Worm (Caenorhabditis elegans): ENCODE data around the gene rgl-1.

Gene rgl-1

ce11 chrX:3202350-3202749 is 17.8 kb downstream of the rgl-1 start:
- no peak for TF ChIP-seq daf-8 (GFP tag; IDR thresholded peaks at IDR 0.05)
- TF ChIP-seq arid-1 (GFP tag; conservative IDR thresholded peaks at IDR 0.05) = no peak
- no peak for TF ChIP-seq Y5F2A.4 (GFP tag; optimal IDR thresholded peaks at IDR 0.05)
- TF ChIP-seq madf-9 (GFP tag; conservative IDR thresholded peaks at IDR 0.05) = no peak

ce11 chrX:3199249-3199648 is 20.9 kb downstream of the rgl-1 start, which contains the start of gene fax-1:
Gene fax-1, minus strand, starts transcription at chrX:3199349.
- TF ChIP-seq nhr-11 (tag; optimal IDR thresholded peaks at IDR 0.05) (no peak), Y5F2A.4 (GFP tag; optimal IDR thresholded peaks at IDR 0.05) (no peak), duxl-1 (tag; optimal IDR thresholded peaks at IDR 0.05; ENCODE audit: poor library complexity) (no peak), unc-130 (GFP tag; optimal IDR thresholded peaks at IDR 0.05) (no peak), gei-8 (GFP tag; optimal IDR thresholded peaks at IDR 0.05) (no peak), saeg-2 (GFP tag; IDR thresholded peaks at IDR 0.05) (no peak), nhr-25 (tag; optimal IDR thresholded peaks at IDR 0.05; ENCODE audit: borderline replicate concordance, insufficient read depth) (no peak), lsy-2 (tag; optimal IDR thresholded peaks at IDR 0.05) (no peak), nhr-28 (tag; optimal IDR thresholded peaks at IDR 0.05) (no peak), arid-1 (GFP tag; conservative IDR thresholded peaks at IDR 0.05) (no peak)

ce11 chrX:3197319-3197718 is 22.8 kb downstream of the rgl-1 start:
- TF ChIP-seq aha-1 (tag) = peak; percentile 69
- TF ChIP-seq spr-3 (GFP tag; optimal IDR thresholded peaks at IDR 0.05) = no peak

ce11 chrX:3191353-3192065 is 28.7 kb downstream of the rgl-1 start:
- 0 out of 2 replicates have a peak, but pooled peaks have one; percentile 11 for TF ChIP-seq ctbp-1 (GFP tag; IDR thresholded peaks at IDR 0.05)
- TF ChIP-seq ZK546.5 (tag; optimal IDR thresholded peaks at IDR 0.05) = no peak
- TF ChIP-seq dmd-9 (GFP tag; IDR thresholded peaks at IDR 0.05) = no peak
- peak; percentile 46 for TF ChIP-seq ces-1 (GFP tag; optimal IDR thresholded peaks at IDR 0.05)
- TF ChIP-seq nhr-102 (tag; optimal IDR thresholded peaks at IDR 0.05) = no peak
- TF ChIP-seq unc-62 (GFP tag; optimal IDR thresholded peaks at IDR 0.05 in 1 of 2) = peak in 1 of 2 experiments; percentile 30
- TF ChIP-seq unc-62 (tag; optimal IDR thresholded peaks at IDR 0.05) = no peak
- TF ChIP-seq set-16 (GFP tag; IDR thresholded peaks at IDR 0.05) = no peak
- no peak for TF ChIP-seq lsy-2 (tag; optimal IDR thresholded peaks at IDR 0.05)
- no peak for TF ChIP-seq F49E8.2 (tag; optimal IDR thresholded peaks at IDR 0.05; ENCODE audit: borderline replicate concordance)
- TF ChIP-seq ztf-11 (tag; optimal IDR thresholded peaks at IDR 0.05) = no peak

ce11 chrX:3190193-3190592 is 30.0 kb downstream of the rgl-1 start:
- no peak for TF ChIP-seq ceh-32 (tag; optimal IDR thresholded peaks at IDR 0.05; ENCODE audit: poor library complexity)
- no peak for TF ChIP-seq madf-5 (GFP tag; IDR thresholded peaks at IDR 0.05)
- no peak for TF ChIP-seq nhr-10 (tag; optimal IDR thresholded peaks at IDR 0.05)
- no peak for TF ChIP-seq mxl-3 (GFP tag; optimal IDR thresholded peaks at IDR 0.05)
- TF ChIP-seq unc-62 (GFP tag; optimal IDR thresholded peaks at IDR 0.05 in 1 of 2) = peak in 1 of 2 experiments; percentile 9
- no peak for TF ChIP-seq unc-62 (tag; optimal IDR thresholded peaks at IDR 0.05)
- TF ChIP-seq daf-12 (tag; optimal IDR thresholded peaks at IDR 0.05) = no peak
- no peak for TF ChIP-seq D1046.2 (GFP tag; IDR thresholded peaks at IDR 0.05)
- TF ChIP-seq nhr-25 (tag; optimal IDR thresholded peaks at IDR 0.05; ENCODE audit: borderline replicate concordance, insufficient read depth) = no peak

ce11 chrX:3184649-3185048 is 35.5 kb downstream of the rgl-1 start:
- TF ChIP-seq nhr-48 (tag; optimal IDR thresholded peaks at IDR 0.05) = no peak
- TF ChIP-seq unc-62 (GFP tag; optimal IDR thresholded peaks at IDR 0.05 in 1 of 2) = peak in 1 of 2 experiments; percentile 81
- no peak for TF ChIP-seq unc-62 (tag; optimal IDR thresholded peaks at IDR 0.05)

All from whole organism, L4 larva.